Worm (Caenorhabditis elegans): ENCODE data around the gene mau-8.

- TF ChIP-seq elt-1 (tag; optimal IDR thresholded peaks at IDR 0.05; ENCODE audit: borderline replicate concordance, insufficient read depth) (no peak), ces-1 (GFP tag; optimal IDR thresholded peaks at IDR 0.05) (no peak), ceh-39 (tag; optimal IDR thresholded peaks at IDR 0.05) (no peak), ztf-11 (tag; optimal IDR thresholded peaks at IDR 0.05) (no peak), ceh-83 (GFP tag; optimal IDR thresholded peaks at IDR 0.05) (no peak), nhr-28 (tag; optimal IDR thresholded peaks at IDR 0.05) (no peak), bed-3 (GFP tag; optimal IDR thresholded peaks at IDR 0.05) (no peak), mep-1 (tag; optimal IDR thresholded peaks at IDR 0.05) (no peak), snpc-4 (tag; optimal IDR thresholded peaks at IDR 0.05) (no peak), elt-3 (tag; optimal IDR thresholded peaks at IDR 0.05) (no peak), nhr-76 (tag; optimal IDR thresholded peaks at IDR 0.05) (no peak)
Observed at ce11 chrIV:13429240-13429639, 51.4 kb downstream of the mau-8 start, which contains the start of gene K09B11.4.
